Fruit fly (Drosophila melanogaster) whole organism: Measurements from ENCODE around the gene Naxe.

Experiments
- CG8478 ChIP-seq: fragments of >200 bp; optimal IDR thresholded peaks from 2 replicates; lab custom pipeline; 2018; ENCODE audit warnings: inconsistent platforms
- Dll ChIP-seq: fragments of >200 bp; optimal IDR thresholded peaks from 2 replicates; lab custom pipeline; 2017
- EcR ChIP-seq, 2 experiments: fragments of >200 bp; optimal IDR thresholded peaks; 2 replicates each; lab custom pipeline; 2017; ENCODE audit warnings: missing biosample characterization in 2 of 2, missing genetic modification characterization in 2 of 2, missing genetic modification reagents in 2 of 2
- pan ChIP-seq: fragments of >200 bp; optimal IDR thresholded peaks from 2 replicates; lab custom pipeline; 2017
- psq ChIP-seq: fragments of >200 bp; optimal IDR thresholded peaks from 2 replicates; lab custom pipeline; 2017
- usp ChIP-seq: fragments of >200 bp; optimal IDR thresholded peaks from 2 replicates; lab custom pipeline; 2017; ENCODE audit warnings: missing biosample characterization, missing genetic modification characterization, mixed read lengths

Gene Naxe

DNA sequence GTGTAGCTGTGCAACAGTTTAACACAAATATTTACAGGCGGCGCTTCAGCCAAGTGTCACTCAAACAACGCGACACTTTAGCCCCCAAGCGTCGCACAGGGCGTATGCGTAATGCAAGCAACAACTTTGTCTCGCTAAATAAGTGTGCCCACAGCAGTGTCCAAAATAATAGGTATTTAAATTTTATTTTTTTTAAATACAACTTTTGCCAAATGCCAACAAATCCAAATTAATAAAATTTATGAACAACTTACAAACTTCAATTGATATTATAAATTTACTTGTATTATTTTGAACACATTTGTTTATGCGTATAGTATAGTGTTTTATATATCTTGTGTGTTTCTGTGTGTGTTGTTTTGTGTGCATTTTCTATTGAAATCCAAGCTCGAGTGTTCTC is 28.0 kb downstream of the Naxe start:
- TF ChIP-seq pan (lab: Kevin White, UChicago) = no peak
- TF ChIP-seq EcR (GFP tag; optimal IDR thresholded peaks at IDR 0.05; lab: Kevin White, UChicago) = no peak
- TF ChIP-seq psq (lab: Kevin White, UChicago) = no peak
- no peak for TF ChIP-seq usp (GFP tag; lab: Kevin White, UChicago)
- TF ChIP-seq CG8478 (lab: Kevin White, UChicago) = no peak
- TF ChIP-seq Dll (lab: Kevin White, UChicago) = no peak

DNA sequence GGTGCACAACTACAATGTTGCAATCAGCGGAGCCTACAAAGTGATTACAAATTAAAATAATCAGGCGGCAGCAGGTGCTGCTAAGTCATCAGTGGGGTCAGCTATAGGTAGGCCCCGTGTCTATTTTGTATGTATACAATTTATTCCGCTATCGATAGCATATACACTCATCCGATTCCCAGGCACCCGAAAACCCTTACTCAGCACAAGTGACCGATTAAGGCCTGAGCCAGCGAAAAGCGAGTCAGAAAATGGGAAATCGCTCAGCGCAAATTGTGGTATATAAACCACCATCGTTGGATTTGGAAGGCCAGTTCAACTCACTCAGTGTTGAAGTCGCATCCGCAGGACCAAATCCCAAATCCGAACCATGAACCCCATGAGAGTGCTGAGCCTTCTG is 32.4 kb downstream of the Naxe start, which contains the start of gene Yp1:
Yp1 (plus strand) TSS at position 265 of the 400 bp plus-strand sequence.
- TF ChIP-seq psq (lab: Kevin White, UChicago) (no peak), Dll (lab: Kevin White, UChicago) (no peak), usp (GFP tag; lab: Kevin White, UChicago) (no peak), EcR (GFP tag; optimal IDR thresholded peaks at IDR 0.05; lab: Kevin White, UChicago) (no peak), CG8478 (lab: Kevin White, UChicago) (no peak), pan (lab: Kevin White, UChicago) (no peak)

DNA sequence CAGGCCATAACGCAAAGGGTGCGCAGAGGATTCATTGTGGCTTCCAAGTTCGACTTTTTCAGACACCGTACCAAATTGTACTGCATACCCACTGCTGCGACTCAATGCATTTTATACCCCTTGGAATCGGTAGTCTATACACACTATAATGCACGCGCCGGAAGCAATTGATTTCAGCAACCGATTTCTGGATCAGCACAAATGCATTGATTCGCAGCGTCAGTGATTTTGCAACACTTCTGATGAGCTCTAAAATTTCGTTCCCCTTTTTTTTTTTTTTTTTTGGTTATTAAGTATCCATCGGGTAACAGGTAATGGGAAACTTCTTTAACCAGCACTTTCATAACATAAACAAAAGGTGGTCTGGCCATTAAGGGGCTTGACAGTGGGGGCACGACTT is 33.4 kb downstream of the Naxe start, which contains the start of gene Yp2:
Yp2 (minus strand) TSS at position 88 of the 400 bp plus-strand sequence.
- no peak for TF ChIP-seq psq (lab: Kevin White, UChicago)
- TF ChIP-seq CG8478 (lab: Kevin White, UChicago) = no peak
- no peak for TF ChIP-seq Dll (lab: Kevin White, UChicago)
- TF ChIP-seq pan (lab: Kevin White, UChicago) = no peak
- no peak for TF ChIP-seq EcR (GFP tag; optimal IDR thresholded peaks at IDR 0.05; lab: Kevin White, UChicago)
- TF ChIP-seq usp (GFP tag; lab: Kevin White, UChicago) = no peak

DNA sequence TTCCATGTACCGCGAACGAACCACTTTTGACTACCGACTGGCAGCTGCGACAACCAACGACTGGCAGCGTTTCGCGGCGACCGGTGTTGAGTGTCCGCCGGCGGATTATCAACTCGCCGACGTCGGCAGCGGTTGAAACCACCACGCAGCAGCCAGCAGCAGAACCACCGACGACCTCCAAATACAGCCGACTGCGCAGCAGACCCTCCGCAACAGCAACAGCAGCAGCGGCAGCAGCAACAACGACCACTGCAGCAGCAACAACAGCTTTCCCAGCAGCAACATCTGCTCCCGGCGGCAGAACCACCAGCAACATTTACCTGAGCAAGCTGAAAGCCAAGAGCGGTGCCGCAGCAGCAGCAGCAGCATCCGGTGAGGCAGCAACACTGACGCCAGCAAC is 38.0 kb downstream of the Naxe start:
- TF ChIP-seq psq (lab: Kevin White, UChicago) (no peak), usp (GFP tag; lab: Kevin White, UChicago) (no peak), CG8478 (lab: Kevin White, UChicago) (no peak), pan (lab: Kevin White, UChicago) (no peak), Dll (lab: Kevin White, UChicago) (no peak), EcR (GFP tag; optimal IDR thresholded peaks at IDR 0.05; lab: Kevin White, UChicago) (no peak)

DNA sequence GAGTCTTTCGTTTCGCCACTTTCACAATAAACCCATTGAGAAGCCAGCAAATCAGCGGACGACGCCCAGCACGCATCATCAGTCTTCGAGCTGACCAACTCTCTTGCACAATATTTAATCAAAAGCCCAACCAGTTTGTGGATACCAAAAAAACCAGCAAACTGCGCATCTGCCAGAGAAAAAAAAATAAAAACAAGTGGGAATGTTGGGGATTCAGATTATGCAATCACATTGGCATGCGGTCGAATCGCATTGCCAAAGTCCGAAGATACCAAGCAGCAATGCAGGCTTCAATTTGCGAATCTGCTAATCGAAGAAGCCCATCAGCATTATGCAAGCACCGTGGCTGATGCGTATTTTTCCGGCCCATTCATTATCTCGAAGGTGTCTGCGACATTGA is 39.2 kb downstream of the Naxe start:
- no peak for TF ChIP-seq pan (lab: Kevin White, UChicago)
- no peak for TF ChIP-seq EcR (GFP tag; optimal IDR thresholded peaks at IDR 0.05; lab: Kevin White, UChicago)
- TF ChIP-seq CG8478 (lab: Kevin White, UChicago) = no peak
- TF ChIP-seq usp (GFP tag; lab: Kevin White, UChicago) = no peak
- no peak for TF ChIP-seq psq (lab: Kevin White, UChicago)
- TF ChIP-seq Dll (lab: Kevin White, UChicago) = no peak

DNA sequence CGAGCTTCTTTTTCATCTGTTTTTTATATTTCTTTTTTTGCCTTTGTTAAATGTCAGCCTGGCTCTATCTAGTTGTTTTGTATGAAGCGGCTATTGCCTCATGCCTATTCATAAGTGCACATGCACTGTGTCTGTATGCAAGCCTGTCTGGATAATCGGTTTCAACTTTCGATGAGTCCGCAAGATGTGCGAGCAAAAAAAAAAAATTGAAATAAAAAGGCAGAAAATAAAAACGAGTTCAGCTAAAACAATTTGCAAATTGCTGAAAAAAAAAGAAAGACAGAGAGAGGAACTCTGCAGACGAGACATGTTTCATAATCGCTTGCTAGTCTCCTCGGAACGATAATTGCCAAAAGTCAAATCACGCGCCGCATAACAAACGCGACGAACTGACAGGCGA is 40.2 kb downstream of the Naxe start:
- TF ChIP-seq pan (lab: Kevin White, UChicago) (no peak), CG8478 (lab: Kevin White, UChicago) (no peak), psq (lab: Kevin White, UChicago) (no peak), usp (GFP tag; lab: Kevin White, UChicago) (no peak), EcR (GFP tag; optimal IDR thresholded peaks at IDR 0.05; lab: Kevin White, UChicago) (no peak), Dll (lab: Kevin White, UChicago) (no peak)

- TF ChIP-seq Dll (lab: Kevin White, UChicago) (no peak), usp (GFP tag; lab: Kevin White, UChicago) (no peak), CG8478 (lab: Kevin White, UChicago) (no peak), psq (lab: Kevin White, UChicago) (no peak), EcR (GFP tag; optimal IDR thresholded peaks at IDR 0.05; lab: Kevin White, UChicago) (no peak), pan (lab: Kevin White, UChicago) (no peak)
These were observed 42.1 kb downstream of the Naxe start for dm6 chrX:10043873-10044272.

DNA sequence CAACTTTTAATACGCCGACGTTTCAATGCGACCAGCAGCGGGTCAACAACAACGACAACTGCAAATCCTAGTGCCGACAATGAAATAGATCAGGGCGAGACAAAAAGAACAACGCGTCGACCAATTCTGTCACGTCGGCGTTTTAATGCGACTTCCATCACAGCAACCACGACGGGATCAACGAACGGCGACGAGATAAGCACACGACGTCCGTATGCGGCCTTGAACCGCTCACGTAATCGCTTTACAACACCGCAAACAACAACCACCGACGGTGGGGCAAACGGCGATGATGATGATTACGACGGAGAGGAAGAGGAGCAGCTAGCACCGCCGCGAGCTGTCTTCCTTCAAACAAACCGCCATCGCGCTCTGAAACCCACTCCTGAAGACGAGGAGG is 46.4 kb downstream of the Naxe start:
- no peak for TF ChIP-seq psq (lab: Kevin White, UChicago)
- no peak for TF ChIP-seq usp (GFP tag; lab: Kevin White, UChicago)
- no peak for TF ChIP-seq CG8478 (lab: Kevin White, UChicago)
- TF ChIP-seq Dll (lab: Kevin White, UChicago) = no peak
- TF ChIP-seq pan (lab: Kevin White, UChicago) = no peak
- TF ChIP-seq EcR (GFP tag; optimal IDR thresholded peaks at IDR 0.05; lab: Kevin White, UChicago) = no peak
